Worm (Caenorhabditis elegans): ENCODE data around the gene his-59.

his-59 gene

DNA sequence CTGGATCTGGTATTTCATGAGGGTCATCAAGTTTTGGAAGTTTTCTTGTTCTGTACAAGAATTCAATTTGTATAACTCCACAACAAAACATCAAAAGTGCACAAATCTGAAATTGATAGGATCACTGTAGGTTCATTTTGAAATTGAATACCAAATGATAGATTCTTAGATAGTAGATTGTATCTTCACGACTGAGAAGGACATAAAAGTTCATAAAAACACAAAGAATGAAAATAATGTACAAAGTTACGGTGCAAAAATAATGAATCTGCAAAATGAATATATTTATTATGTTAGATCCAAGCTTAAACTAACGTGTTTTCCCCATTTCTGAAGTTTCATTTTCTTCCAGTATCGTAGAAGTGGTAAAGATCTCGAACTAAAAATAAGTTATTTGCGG lies 12.9 kb downstream of the his-59 start:
- TF ChIP-seq ceh-82 (tag; optimal IDR thresholded peaks at IDR 0.05) (no peak), aly-2 (tag; optimal IDR thresholded peaks at IDR 0.05) (no peak), lsy-12 (tag; optimal IDR thresholded peaks at IDR 0.05) (no peak), elt-1 (tag; optimal IDR thresholded peaks at IDR 0.05) (peak; percentile 64), egl-27 (tag; optimal IDR thresholded peaks at IDR 0.05) (no peak), ceh-28 (tag; optimal IDR thresholded peaks at IDR 0.05) (no peak), nhr-11 (tag; optimal IDR thresholded peaks at IDR 0.05) (no peak)

DNA sequence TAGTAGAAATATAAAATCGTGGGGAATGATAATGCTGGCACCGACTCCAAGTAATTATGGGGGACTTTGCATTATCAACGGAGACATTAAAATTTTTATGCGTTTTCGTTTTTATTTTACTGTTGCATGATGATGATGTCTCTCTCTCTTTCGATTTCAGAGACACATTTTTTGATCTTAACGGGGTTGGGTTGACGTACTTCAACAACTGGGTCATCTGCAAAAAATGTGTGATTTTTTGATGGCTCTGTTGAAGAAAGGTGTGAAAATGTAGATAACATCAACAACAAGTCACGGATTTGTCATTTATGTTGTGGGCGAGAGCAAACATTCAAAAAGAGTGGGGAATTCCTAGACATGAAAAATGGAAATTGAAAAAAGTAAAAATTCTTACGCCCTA lies 13.3 kb downstream of the his-59 start, which contains the start of gene F55G1.15:
F55G1.15 (minus strand) TSS at position 101 of the 400 bp plus-strand sequence.
- no peak for TF ChIP-seq elt-3 (tag; optimal IDR thresholded peaks at IDR 0.05)
- TF ChIP-seq nfya-1 (tag; optimal IDR thresholded peaks at IDR 0.05; ENCODE audit: insufficient read depth): no peak
- TF ChIP-seq elt-2 (tag; optimal IDR thresholded peaks at IDR 0.05): peak; percentile 46
- TF ChIP-seq nhr-28 (tag; optimal IDR thresholded peaks at IDR 0.05): no peak
- TF ChIP-seq fos-1 (tag; optimal IDR thresholded peaks at IDR 0.05): no peak

DNA sequence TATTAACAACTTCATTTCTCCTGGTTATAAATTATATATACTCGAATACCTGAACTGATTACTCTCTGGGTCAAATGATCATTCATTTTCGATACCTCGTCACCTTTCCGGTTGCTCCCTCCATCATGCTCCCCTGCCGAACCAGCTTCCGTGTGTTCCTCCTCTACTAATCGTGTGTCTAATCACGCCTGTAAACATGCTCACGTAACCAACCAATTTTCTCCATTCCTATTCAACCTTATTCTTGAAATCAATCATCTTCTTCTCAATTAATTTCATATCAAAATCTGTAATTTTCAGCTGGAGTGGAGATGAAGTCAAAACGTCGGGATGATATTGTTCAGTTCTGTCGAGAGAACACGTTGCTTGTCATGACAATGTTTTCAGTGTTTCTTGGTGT lies 15.3 kb downstream of the his-59 start, which contains the start of gene glt-6:
glt-6 (plus strand) TSS at position 301 of the 400 bp plus-strand sequence.
- TF ChIP-seq unc-62 (GFP tag; optimal IDR thresholded peaks at IDR 0.05) (no peak), pqm-1 (tag; optimal IDR thresholded peaks at IDR 0.05) (no peak), tbx-2 (tag; optimal IDR thresholded peaks at IDR 0.05) (no peak), pha-4 (tag; optimal IDR thresholded peaks at IDR 0.05) (no peak), jun-1 (tag; optimal IDR thresholded peaks at IDR 0.05) (no peak), sea-2 (GFP tag; optimal IDR thresholded peaks at IDR 0.05) (no peak), lin-39 (tag; optimal IDR thresholded peaks at IDR 0.05) (no peak)

DNA sequence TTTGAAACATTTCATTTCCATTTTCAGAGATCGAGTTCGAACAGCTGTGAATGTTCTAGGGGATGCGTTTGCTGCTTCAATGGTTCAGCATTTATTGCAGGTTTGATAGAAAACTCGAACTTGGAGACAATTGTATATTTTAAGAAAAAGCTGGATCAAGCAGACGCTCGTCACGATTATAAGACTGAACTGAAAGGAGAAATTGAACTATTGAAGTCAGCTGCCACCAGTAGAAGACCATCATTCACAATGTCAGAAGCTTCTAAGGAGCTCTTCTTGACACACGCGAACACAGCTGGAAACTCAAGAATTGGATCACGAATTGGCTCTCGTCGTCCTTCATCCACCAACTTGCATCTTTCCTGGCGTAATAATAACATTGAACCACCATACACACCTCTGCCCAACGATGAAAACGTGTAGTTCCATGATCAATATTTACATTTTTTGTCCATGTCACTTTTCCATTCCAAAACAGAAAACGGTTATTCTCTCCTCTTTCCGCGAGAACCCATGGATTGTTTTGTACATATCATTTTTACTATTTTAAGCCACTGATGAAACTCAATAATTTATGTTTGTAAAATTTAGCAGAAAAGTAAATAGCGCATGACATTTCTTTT lies 17.9 kb downstream of the his-59 start:
- TF ChIP-seq egl-27 (tag; optimal IDR thresholded peaks at IDR 0.05) (no peak), ceh-82 (tag; optimal IDR thresholded peaks at IDR 0.05) (no peak), aly-2 (tag; optimal IDR thresholded peaks at IDR 0.05) (peak; percentile 44), fkh-10 (GFP tag; optimal IDR thresholded peaks at IDR 0.05) (no peak), pqm-1 (tag; optimal IDR thresholded peaks at IDR 0.05) (peak; percentile 4), lin-39 (tag; optimal IDR thresholded peaks at IDR 0.05) (peak; percentile 25), nhr-25 (tag; optimal IDR thresholded peaks at IDR 0.05) (no peak), pha-4 (tag; optimal IDR thresholded peaks at IDR 0.05) (peak; percentile 65), nhr-67 (tag; optimal IDR thresholded peaks at IDR 0.05) (no peak), skn-1 (tag; optimal IDR thresholded peaks at IDR 0.05) (no peak), nfya-1 (tag; optimal IDR thresholded peaks at IDR 0.05; ENCODE audit: insufficient read depth) (no peak), ama-1 (optimal IDR thresholded peaks at IDR 0.05) (peak; percentile 95), lsy-12 (tag; optimal IDR thresholded peaks at IDR 0.05) (peak; percentile 48), nhr-43 (tag; optimal IDR thresholded peaks at IDR 0.05; ENCODE audit: poor library complexity, severe bottlenecking) (peak; percentile 54), eor-1 (tag; optimal IDR thresholded peaks at IDR 0.05) (no peak), R02D3.7 (tag; optimal IDR thresholded peaks at IDR 0.05) (peak; percentile 30), sea-2 (GFP tag; optimal IDR thresholded peaks at IDR 0.05) (no peak), elt-2 (tag; optimal IDR thresholded peaks at IDR 0.05) (peak; percentile 38), daf-12 (tag; optimal IDR thresholded peaks at IDR 0.05) (no peak), ceh-9 (tag; optimal IDR thresholded peaks at IDR 0.05) (no peak), fos-1 (tag; optimal IDR thresholded peaks at IDR 0.05) (no peak), elt-3 (tag; optimal IDR thresholded peaks at IDR 0.05) (no peak), elt-1 (tag; optimal IDR thresholded peaks at IDR 0.05) (no peak), nhr-76 (tag; optimal IDR thresholded peaks at IDR 0.05) (no peak), egl-5 (tag; optimal IDR thresholded peaks at IDR 0.05) (no peak), ZK546.5 (tag; optimal IDR thresholded peaks at IDR 0.05) (no peak)

DNA sequence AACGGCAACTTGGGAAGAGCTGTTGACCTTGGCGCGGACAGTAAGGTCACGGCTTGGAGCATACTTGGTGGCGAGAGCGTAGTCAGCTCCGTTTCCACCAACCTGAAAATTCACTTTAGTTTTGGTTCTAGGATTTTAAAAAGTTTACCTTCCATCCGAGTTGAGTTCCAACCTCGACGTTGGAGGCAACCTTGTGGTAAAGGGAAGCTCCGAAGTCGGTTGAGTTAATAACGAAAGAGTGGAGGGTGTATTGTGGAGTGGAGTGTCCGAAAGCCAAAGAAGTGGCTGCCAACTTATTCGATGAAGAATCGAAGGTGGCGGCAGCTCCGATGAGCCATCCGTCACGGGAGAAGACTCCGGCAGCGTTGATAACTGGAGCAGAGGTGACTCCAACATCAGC lies 18.7 kb downstream of the his-59 start:
- TF ChIP-seq nhr-25 (tag; optimal IDR thresholded peaks at IDR 0.05) (no peak), jun-1 (tag; optimal IDR thresholded peaks at IDR 0.05) (no peak), nhr-237 (tag; optimal IDR thresholded peaks at IDR 0.05) (no peak), nfya-1 (tag; optimal IDR thresholded peaks at IDR 0.05; ENCODE audit: insufficient read depth) (no peak), mdl-1 (tag; optimal IDR thresholded peaks at IDR 0.05) (no peak), elt-3 (tag; optimal IDR thresholded peaks at IDR 0.05) (no peak), nhr-23 (tag; optimal IDR thresholded peaks at IDR 0.05) (no peak), ztf-11 (tag; optimal IDR thresholded peaks at IDR 0.05) (no peak), egl-27 (tag; optimal IDR thresholded peaks at IDR 0.05) (no peak), zag-1 (tag; optimal IDR thresholded peaks at IDR 0.05) (no peak), snpc-4 (tag; optimal IDR thresholded peaks at IDR 0.05) (no peak), nhr-12 (tag; optimal IDR thresholded peaks at IDR 0.05) (no peak), daf-12 (tag; optimal IDR thresholded peaks at IDR 0.05) (no peak), ceh-82 (tag; optimal IDR thresholded peaks at IDR 0.05) (no peak), ama-1 (optimal IDR thresholded peaks at IDR 0.05) (no peak), eor-1 (tag; optimal IDR thresholded peaks at IDR 0.05) (no peak), ZK546.5 (tag; optimal IDR thresholded peaks at IDR 0.05) (no peak)
